Worm (Caenorhabditis elegans): Measurements from ENCODE around the gene unc-80.
A peak's percentile ranks its signal among the peaks of the same experiment; 100 is the strongest.

Gene unc-80

ce11 chrV:20851847-20852386, 27.5 kb upstream of the unc-80 start, which contains the start of gene ndua-1 (continued):
- no peak for TF ChIP-seq ceh-18 (tag; optimal IDR thresholded peaks at IDR 0.05)
- TF ChIP-seq pha-2 (tag; optimal IDR thresholded peaks at IDR 0.05), result peak; percentile 74

ce11 chrV:20853581-20854161, 25.7 kb upstream of the unc-80 start, which contains the start of gene F31D4.5:
Gene F31D4.5, plus strand, starts transcription at chrV:20854071.
- TF ChIP-seq elt-4 (tag; optimal IDR thresholded peaks at IDR 0.05) (no peak), unc-42 (tag; optimal IDR thresholded peaks at IDR 0.05) (peak; percentile 39), elt-2 (tag; optimal IDR thresholded peaks at IDR 0.05) (peak; percentile 31)

ce11 chrV:20861080-20861479, 18.3 kb upstream of the unc-80 start, which contains the start of gene try-4:
Gene try-4, minus strand, starts transcription at chrV:20861153.
- TF ChIP-seq pax-1 (tag; optimal IDR thresholded peaks at IDR 0.05) (no peak), pros-1 (tag; optimal IDR thresholded peaks at IDR 0.05) (no peak), zip-5 (tag; optimal IDR thresholded peaks at IDR 0.05) (no peak), ceh-30 (tag; optimal IDR thresholded peaks at IDR 0.05) (no peak), hlh-6 (tag; optimal IDR thresholded peaks at IDR 0.05) (no peak), lin-11 (tag; optimal IDR thresholded peaks at IDR 0.05) (no peak), fax-1 (tag; optimal IDR thresholded peaks at IDR 0.05) (no peak), ceh-45 (GFP tag; IDR thresholded peaks at IDR 0.05) (no peak), pat-9 (tag; optimal IDR thresholded peaks at IDR 0.05) (no peak), lim-6 (tag; optimal IDR thresholded peaks at IDR 0.05) (no peak)

DNA sequence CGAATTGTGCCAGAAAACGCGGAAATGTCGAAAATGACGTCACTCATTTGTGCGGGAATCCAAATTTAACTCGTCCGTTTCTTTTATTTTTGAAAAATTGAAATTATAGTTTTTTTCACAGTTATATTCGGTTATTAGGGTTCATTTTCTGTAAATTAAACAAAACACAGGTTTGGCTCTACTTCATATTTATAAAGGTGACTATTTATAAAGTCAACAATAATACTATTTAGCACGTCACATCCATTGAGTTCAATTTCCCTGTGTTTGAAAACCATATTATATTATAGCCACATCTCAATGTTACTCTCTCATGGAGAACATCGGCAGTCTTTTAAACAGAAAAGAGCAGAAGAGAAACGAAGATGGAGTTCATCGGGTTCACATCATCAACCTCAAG, 16.7 kb upstream of the unc-80 start, which contains the start of gene twk-35:
Gene twk-35, plus strand, starts transcription at position 301 of the 400 bp plus-strand sequence.
- TF ChIP-seq nfya-1 (tag; optimal IDR thresholded peaks at IDR 0.05) (no peak), pros-1 (tag; optimal IDR thresholded peaks at IDR 0.05) (no peak), lin-11 (tag; optimal IDR thresholded peaks at IDR 0.05) (no peak), C38D4.7 (GFP tag; optimal IDR thresholded peaks at IDR 0.05) (no peak), tbx-2 (tag; optimal IDR thresholded peaks at IDR 0.05) (no peak), ceh-24 (tag; optimal IDR thresholded peaks at IDR 0.05) (no peak), ets-4 (tag; optimal IDR thresholded peaks at IDR 0.05) (no peak), ceh-9 (tag; optimal IDR thresholded peaks at IDR 0.05) (no peak), ceh-34 (tag; optimal IDR thresholded peaks at IDR 0.05) (no peak), ztf-16 (tag; optimal IDR thresholded peaks at IDR 0.05) (no peak), ceh-19 (GFP tag; optimal IDR thresholded peaks at IDR 0.05) (no peak)

DNA sequence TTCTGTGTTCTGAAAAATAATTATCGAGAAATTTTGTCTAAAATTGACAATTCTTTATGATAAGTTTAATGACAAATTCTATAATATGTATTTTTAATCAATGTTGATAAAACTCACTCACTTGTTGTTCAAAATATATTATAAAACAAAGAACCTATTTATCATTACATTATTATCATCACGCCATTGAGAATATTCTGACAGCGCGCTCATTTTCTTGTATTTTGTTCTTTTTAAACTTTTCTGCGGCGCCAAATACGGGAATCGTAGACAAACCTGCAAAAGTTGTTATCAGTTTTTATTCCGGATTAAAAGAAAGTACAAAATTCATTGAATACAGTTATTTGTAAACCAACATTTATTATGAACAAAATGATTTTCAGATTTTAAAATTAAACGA, 13.0 kb upstream of the unc-80 start:
- no peak for TF ChIP-seq unc-42 (tag; optimal IDR thresholded peaks at IDR 0.05)
- TF ChIP-seq hlh-13 (GFP tag; optimal IDR thresholded peaks at IDR 0.05), result no peak
- TF ChIP-seq pag-3 (tag; optimal IDR thresholded peaks at IDR 0.05; ENCODE audit: borderline replicate concordance), result no peak
- TF ChIP-seq hlh-30 (tag; optimal IDR thresholded peaks at IDR 0.05; ENCODE audit: insufficient read depth), result no peak

DNA sequence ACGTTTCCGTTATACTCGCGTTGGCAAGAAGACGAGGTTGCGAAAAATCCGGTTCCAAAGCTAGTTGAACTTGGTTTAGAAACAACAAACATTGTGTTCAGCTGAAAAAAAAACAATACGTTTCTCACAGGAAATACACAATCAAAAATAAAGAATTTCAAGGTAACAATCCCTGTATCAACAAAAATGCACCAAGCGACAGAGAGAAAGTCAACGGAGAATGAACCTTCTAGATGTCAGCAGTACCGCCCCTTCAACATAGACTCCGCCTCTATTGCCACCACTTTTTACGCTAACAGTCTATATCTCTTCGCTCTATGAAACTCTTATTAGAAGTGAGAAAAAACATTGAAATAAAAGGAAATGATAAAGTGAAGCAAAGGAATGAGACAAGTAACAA, 11.1 kb upstream of the unc-80 start, which contains the start of gene F31D4.8:
Gene F31D4.8, minus strand, starts transcription at position 101 of the 400 bp plus-strand sequence.
- TF ChIP-seq ztf-16 (tag; optimal IDR thresholded peaks at IDR 0.05) (no peak), unc-3 (GFP tag; conservative IDR thresholded peaks at IDR 0.05) (no peak), unc-3 (tag; optimal IDR thresholded peaks at IDR 0.05) (no peak), ets-4 (tag; optimal IDR thresholded peaks at IDR 0.05) (no peak), ceh-19 (GFP tag; optimal IDR thresholded peaks at IDR 0.05) (no peak), sdc-2 (tag; optimal IDR thresholded peaks at IDR 0.05) (no peak), pros-1 (tag; optimal IDR thresholded peaks at IDR 0.05) (no peak), elt-4 (tag; optimal IDR thresholded peaks at IDR 0.05) (no peak), fkh-10 (GFP tag; optimal IDR thresholded peaks at IDR 0.05) (no peak), npax-4 (tag; optimal IDR thresholded peaks at IDR 0.05) (no peak), ceh-18 (tag; optimal IDR thresholded peaks at IDR 0.05) (no peak), pag-3 (tag; optimal IDR thresholded peaks at IDR 0.05; ENCODE audit: borderline replicate concordance) (no peak), K02D7.2 (tag; optimal IDR thresholded peaks at IDR 0.05) (no peak), F13H6.1 (tag; optimal IDR thresholded peaks at IDR 0.05) (no peak), nfya-1 (tag; optimal IDR thresholded peaks at IDR 0.05) (no peak), hlh-15 (tag; optimal IDR thresholded peaks at IDR 0.05) (no peak), sox-2 (GFP tag; IDR thresholded peaks at IDR 0.05) (no peak), ahr-1 (tag; optimal IDR thresholded peaks at IDR 0.05) (no peak), syd-9 (tag; optimal IDR thresholded peaks at IDR 0.05) (no peak)
